Worm (Caenorhabditis elegans) whole organism, young adult: ENCODE measurements around the gene F28C6.9.

Experiments used
- B0019.2 ChIP-seq: fragments of 200-800 bp; sonication (Bioruptor generic); conservative IDR thresholded peaks from 2 replicates; pipeline ENCODE4 v1.3.6; 2022; ENCODE audit warnings: missing genetic modification reagents, missing genetic modification characterization, missing compliant biosample characterization
- B0035.1 ChIP-seq: sonication (generic microtip); optimal IDR thresholded peaks from 2 replicates; lab custom pipeline; 2016; ENCODE audit warnings: missing genetic modification characterization, mild to moderate bottlenecking, missing compliant biosample characterization, missing genotype, missing genetic modification reagents
- B0261.1 ChIP-seq: sonication (generic microtip); optimal IDR thresholded peaks from 2 replicates; lab custom pipeline; 2016; ENCODE audit warnings: mild to moderate bottlenecking, missing genetic modification characterization, moderate library complexity, missing compliant biosample characterization
- F23B12.7 ChIP-seq: sonication (generic microtip); optimal IDR thresholded peaks from 2 replicates; lab custom pipeline; 2017; ENCODE audit warnings: missing genetic modification characterization, mild to moderate bottlenecking, missing compliant biosample characterization, antibody characterized with exemption, moderate library complexity; ENCODE audit not compliant: insufficient read depth
- F52B5.7 ChIP-seq: sonication (generic microtip); optimal IDR thresholded peaks from 2 replicates; lab custom pipeline; 2016; ENCODE audit warnings: mild to moderate bottlenecking, missing genetic modification characterization, missing compliant biosample characterization
- F57A8.1 ChIP-seq: fragments of 200-800 bp; sonication (Bioruptor generic); optimal IDR thresholded peaks from 2 replicates; lab custom pipeline; 2018; ENCODE audit warnings: mild to moderate bottlenecking, missing genetic modification characterization, moderate library complexity, missing compliant biosample characterization
- K11D2.4 ChIP-seq: fragments of 200-800 bp; sonication (Bioruptor generic); IDR thresholded peaks from 2 replicates; pipeline ENCODE4 v1.3.6; 2022; ENCODE audit warnings: missing genetic modification reagents, missing genetic modification characterization, missing compliant biosample characterization
- T07F8.4 ChIP-seq: sonication (generic microtip); optimal IDR thresholded peaks from 2 replicates; lab custom pipeline; 2016; ENCODE audit warnings: mild to moderate bottlenecking, missing genetic modification characterization, moderate library complexity, missing compliant biosample characterization
- T26A5.8 ChIP-seq: sonication (generic microtip); optimal IDR thresholded peaks from 2 replicates; lab custom pipeline; 2016; ENCODE audit warnings: missing genetic modification characterization, missing compliant biosample characterization
- Y53G8AR.9 ChIP-seq: fragments of 200-800 bp; sonication (Bioruptor generic); conservative IDR thresholded peaks from 2 replicates; pipeline ENCODE4 v1.3.6; 2022; ENCODE audit warnings: missing genetic modification reagents, missing genetic modification characterization, missing compliant biosample characterization
- Y95B8A.8 ChIP-seq: fragments of 200-800 bp; sonication (Bioruptor generic); IDR thresholded peaks from 2 replicates; pipeline ENCODE4 v1.3.6; 2022; ENCODE audit warnings: missing genetic modification reagents, missing genetic modification characterization, missing compliant biosample characterization
- ama-1 ChIP-seq, 3 experiments: fragments of 150-350 bp in 1 of 3; sonication (generic microtip) in 2 of 3; optimal IDR thresholded peaks; 2 replicates each; lab custom pipeline; 2014 to 2018; ENCODE audit warnings: missing biosample characterization in 2 of 3, missing genetic modification characterization in 2 of 3, missing genetic modification reagents in 2 of 3
- atf-7 ChIP-seq: sonication (generic microtip); optimal IDR thresholded peaks from 2 replicates; lab custom pipeline; 2017; ENCODE audit warnings: mild to moderate bottlenecking, missing genetic modification characterization, missing compliant biosample characterization
- attf-3 ChIP-seq: fragments of 200-800 bp; sonication (Bioruptor generic); conservative IDR thresholded peaks from 2 replicates; pipeline ENCODE4 v1.3.6; 2022; ENCODE audit warnings: missing genetic modification reagents, missing genetic modification characterization, missing compliant biosample characterization
- attf-5 ChIP-seq: fragments of 200-800 bp; sonication (Bioruptor generic); optimal IDR thresholded peaks from 2 replicates; lab custom pipeline; 2018; ENCODE audit warnings: mild to moderate bottlenecking, missing genetic modification characterization, missing compliant biosample characterization
- cebp-1 ChIP-seq, 2 experiments: fragments of 200-800 bp in 1 of 2; sonication (Bioruptor generic) in 1 of 2; sonication (generic microtip) in 1 of 2; IDR thresholded peaks in 1 of 2; optimal IDR thresholded peaks in 1 of 2; 2 replicates each; pipeline versions ENCODE4 v1.3.6 to Lab custom; 2017 to 2022; ENCODE audit warnings: missing compliant biosample characterization in 2 of 2, missing genetic modification characterization in 2 of 2, mild to moderate bottlenecking in 1 of 2, missing genetic modification reagents in 1 of 2, moderate library complexity in 1 of 2
- cebp-2 ChIP-seq: fragments of 200-800 bp; sonication (Bioruptor generic); IDR thresholded peaks from 2 replicates; pipeline ENCODE4 v1.3.6; 2022; ENCODE audit warnings: missing genetic modification characterization, missing compliant biosample characterization
- ceh-100 ChIP-seq: fragments of 200-800 bp; sonication (Bioruptor generic); IDR thresholded peaks from 2 replicates; pipeline ENCODE4 v1.3.6; 2022; ENCODE audit warnings: missing genetic modification reagents, missing genetic modification characterization, missing compliant biosample characterization
- ceh-58 ChIP-seq: fragments of 200-800 bp; sonication (Bioruptor generic); IDR thresholded peaks from 2 replicates; pipeline ENCODE4 v1.3.6; 2022; ENCODE audit warnings: missing genetic modification characterization, missing compliant biosample characterization
- ceh-79 ChIP-seq: sonication (generic microtip); optimal IDR thresholded peaks from 2 replicates; lab custom pipeline; 2017; ENCODE audit warnings: mild to moderate bottlenecking, missing genetic modification characterization, missing compliant biosample characterization
- die-1 ChIP-seq: sonication (generic microtip); optimal IDR thresholded peaks from 2 replicates; lab custom pipeline; 2016; ENCODE audit warnings: missing genotype, mild to moderate bottlenecking, missing genetic modification characterization, missing compliant biosample characterization
- dpl-1 ChIP-seq: fragments of 150-350 bp; optimal IDR thresholded peaks from 2 replicates; lab custom pipeline; 2014; ENCODE audit warnings: missing biosample characterization, missing genetic modification reagents, missing genetic modification characterization
- hrde-1 ChIP-seq: sonication (generic microtip); optimal IDR thresholded peaks from 2 replicates; lab custom pipeline; 2016; ENCODE audit warnings: missing genetic modification characterization, mild to moderate bottlenecking, missing compliant biosample characterization, moderate library complexity, missing genotype, missing genetic modification reagents, borderline replicate concordance
- hsf-1 ChIP-seq: fragments of 200-800 bp; sonication (Bioruptor generic); IDR thresholded peaks from 2 replicates; pipeline ENCODE4 v1.3.6; 2022; ENCODE audit warnings: missing genetic modification reagents, missing genetic modification characterization, missing compliant biosample characterization
- let-607 ChIP-seq, 2 experiments: fragments of 200-800 bp in 1 of 2; sonication (Bioruptor generic) in 1 of 2; sonication (generic microtip) in 1 of 2; optimal IDR thresholded peaks; 2 replicates each; lab custom pipeline; 2016 to 2018; ENCODE audit warnings: mild to moderate bottlenecking in 2 of 2, missing compliant biosample characterization in 2 of 2, missing genetic modification characterization in 2 of 2, moderate library complexity in 2 of 2, missing genotype in 1 of 2
- lin-40 ChIP-seq: sonication (generic microtip); optimal IDR thresholded peaks from 2 replicates; lab custom pipeline; 2016; ENCODE audit warnings: missing genetic modification characterization, mild to moderate bottlenecking, missing compliant biosample characterization, missing genotype, missing genetic modification reagents
- lir-1 ChIP-seq: fragments of 200-800 bp; sonication (Bioruptor generic); conservative IDR thresholded peaks from 2 replicates; pipeline ENCODE4 v1.3.6; 2022; ENCODE audit warnings: missing genetic modification reagents, missing genetic modification characterization, missing compliant biosample characterization
- lsl-1 ChIP-seq: fragments of 200-800 bp; sonication (Bioruptor generic); optimal IDR thresholded peaks from 2 replicates; lab custom pipeline; 2018; ENCODE audit warnings: mild to moderate bottlenecking, missing genetic modification characterization, moderate library complexity, missing compliant biosample characterization
- madf-10 ChIP-seq: sonication (generic microtip); optimal IDR thresholded peaks from 2 replicates; lab custom pipeline; 2016; ENCODE audit warnings: mild to moderate bottlenecking, missing genetic modification characterization, missing compliant biosample characterization
- mcd-1 ChIP-seq: fragments of 200-800 bp; sonication (Bioruptor generic); IDR thresholded peaks from 2 replicates; pipeline ENCODE4 v1.3.6; 2022; ENCODE audit warnings: missing genetic modification reagents, missing genetic modification characterization, missing compliant biosample characterization
- mes-4 ChIP-seq: sonication (generic microtip); optimal IDR thresholded peaks from 2 replicates; lab custom pipeline; 2016; ENCODE audit warnings: missing genotype, missing genetic modification characterization, missing compliant biosample characterization
- nfya-1 ChIP-seq: sonication (generic microtip); optimal IDR thresholded peaks from 2 replicates; lab custom pipeline; 2017; ENCODE audit warnings: antibody characterized with exemption, missing compliant biosample characterization, missing genetic modification characterization, borderline replicate concordance; ENCODE audit not compliant: insufficient read depth
- nfya-2 ChIP-seq: fragments of 200-800 bp; sonication (Bioruptor generic); IDR thresholded peaks from 2 replicates; pipeline ENCODE4 v1.3.6; 2022; ENCODE audit warnings: missing genetic modification reagents, missing genetic modification characterization, missing compliant biosample characterization
- nfyb-1 ChIP-seq: fragments of 200-800 bp; sonication (Bioruptor generic); IDR thresholded peaks from 2 replicates; pipeline ENCODE4 v1.3.6; 2022; ENCODE audit warnings: missing genetic modification reagents, missing genetic modification characterization, missing compliant biosample characterization
- nhr-27 ChIP-seq: fragments of 200-800 bp; sonication (Bioruptor generic); optimal IDR thresholded peaks from 2 replicates; lab custom pipeline; 2018; ENCODE audit warnings: mild to moderate bottlenecking, missing genetic modification characterization, moderate library complexity, missing compliant biosample characterization
- nhr-90 ChIP-seq: sonication (generic microtip); optimal IDR thresholded peaks from 2 replicates; lab custom pipeline; 2016; ENCODE audit warnings: missing genotype, mild to moderate bottlenecking, missing genetic modification characterization, missing compliant biosample characterization
- rcor-1 ChIP-seq: fragments of 200-800 bp; sonication (Bioruptor generic); IDR thresholded peaks from 2 replicates; pipeline ENCODE4 v1.3.6; 2022; ENCODE audit warnings: missing genetic modification reagents, missing genetic modification characterization, missing compliant biosample characterization
- snpc-3.4 ChIP-seq: sonication (generic microtip); optimal IDR thresholded peaks from 2 replicates; lab custom pipeline; 2017; ENCODE audit warnings: missing genetic modification characterization, mild to moderate bottlenecking, missing compliant biosample characterization, antibody characterized with exemption, moderate library complexity, missing genotype, missing genetic modification reagents
- snpc-4 ChIP-seq, 5 experiments: fragments of 150-350 bp in 1 of 5; sonication (generic microtip) in 4 of 5; optimal IDR thresholded peaks; 2 replicates each; lab custom pipeline; 2014 to 2018; ENCODE audit warnings: missing genetic modification characterization in 5 of 5, missing biosample characterization in 3 of 5, antibody characterized with exemption in 2 of 5, mild to moderate bottlenecking in 2 of 5, missing compliant biosample characterization in 2 of 5, missing genotype in 2 of 5, moderate library complexity in 2 of 5, missing genetic modification reagents in 1 of 5
- sptf-2 ChIP-seq: fragments of 200-800 bp; sonication (Bioruptor generic); optimal IDR thresholded peaks from 2 replicates; lab custom pipeline; 2018; ENCODE audit warnings: mild to moderate bottlenecking, missing genetic modification characterization, missing compliant biosample characterization
- zim-3 ChIP-seq: sonication (generic microtip); optimal IDR thresholded peaks from 2 replicates; lab custom pipeline; 2017; ENCODE audit warnings: mild to moderate bottlenecking, missing genetic modification characterization, moderate library complexity, missing compliant biosample characterization
- ztf-18 ChIP-seq: sonication (generic microtip); optimal IDR thresholded peaks from 2 replicates; lab custom pipeline; 2016; ENCODE audit warnings: missing genotype, mild to moderate bottlenecking, missing genetic modification characterization, missing compliant biosample characterization
- ztf-25 ChIP-seq: fragments of 200-800 bp; sonication (Bioruptor generic); IDR thresholded peaks from 2 replicates; pipeline ENCODE4 v1.3.6; 2022; ENCODE audit warnings: missing genetic modification reagents, missing genetic modification characterization, missing compliant biosample characterization
- ztf-26 ChIP-seq: sonication (generic microtip); optimal IDR thresholded peaks from 2 replicates; lab custom pipeline; 2017; ENCODE audit warnings: missing genetic modification characterization, missing compliant biosample characterization

The F28C6.9 gene

DNA sequence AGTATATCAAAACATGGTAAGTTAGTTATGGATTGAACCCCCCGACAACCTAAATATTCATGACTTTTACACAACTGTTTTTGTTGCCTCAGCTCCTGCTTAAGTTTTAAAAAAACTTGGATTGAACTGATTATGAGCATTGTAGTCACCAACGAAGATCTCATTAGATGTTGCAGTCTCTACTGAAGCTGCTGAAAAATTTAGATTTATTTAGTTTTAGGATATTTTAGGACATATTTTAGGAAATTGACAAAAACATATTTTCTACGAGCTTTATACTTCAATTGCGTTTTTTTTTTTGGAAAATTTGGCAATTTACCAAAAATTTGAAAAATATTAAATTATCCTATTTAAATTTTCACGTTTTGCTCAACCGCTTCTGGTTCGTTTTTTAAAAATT lies 48.0 kb downstream of the F28C6.9 start, which contains the start of gene F54C9.14:
TSS of gene F54C9.14 (plus strand) at position 301 of the 400 bp plus-strand sequence.
- TF ChIP-seq B0261.1 (tag; lab: Kevin White, UChicago) (no peak), cebp-1 (GFP tag; IDR thresholded peaks at IDR 0.05; lab: Robert Waterston, UW) (no peak), cebp-1 (tag; optimal IDR thresholded peaks at IDR 0.05; lab: Kevin White, UChicago) (no peak), nfyb-1 (no peak), F52B5.7 (tag; lab: Kevin White, UChicago) (no peak), snpc-4 (GFP tag; optimal IDR thresholded peaks at IDR 0.05; lab: Kevin White, UChicago) (no peak), snpc-4 (tag; optimal IDR thresholded peaks at IDR 0.05; lab: Kevin White, UChicago) (no peak), Y95B8A.8 (GFP tag; lab: Robert Waterston, UW) (no peak), F23B12.7 (tag; lab: Kevin White, UChicago) (no peak), nhr-90 (tag; lab: Kevin White, UChicago) (no peak), ztf-18 (tag; lab: Kevin White, UChicago) (no peak)

DNA sequence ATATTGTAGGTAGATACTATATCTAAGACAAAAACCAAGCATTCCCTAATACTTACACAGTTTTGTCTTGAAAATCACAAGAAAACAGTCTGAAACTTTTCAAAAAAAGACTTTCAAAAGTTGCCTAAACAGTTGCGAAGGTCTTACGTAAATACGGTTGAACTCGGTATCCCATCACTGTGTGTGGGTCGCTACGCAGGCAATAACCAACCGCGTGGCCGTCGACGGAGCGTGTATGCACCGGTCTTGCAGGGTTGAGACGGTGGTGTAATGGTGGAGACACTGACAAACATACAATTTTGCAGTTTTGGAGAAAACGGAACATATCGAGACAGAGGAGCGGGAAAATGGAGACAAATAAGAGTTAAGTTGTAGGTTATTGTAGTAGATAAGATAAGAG lies 48.8 kb downstream of the F28C6.9 start, which contains the start of gene iff-2:
TSS of gene iff-2 (minus strand) at position 141 of the 400 bp plus-strand sequence.
- TF ChIP-seq B0261.1 (tag; lab: Kevin White, UChicago), result peak; percentile 38
- TF ChIP-seq madf-10, result peak; percentile 95
- TF ChIP-seq snpc-3.4 (tag; lab: Kevin White, UChicago), result peak; percentile 18
- TF ChIP-seq nfya-1 (tag; lab: Kevin White, UChicago), result no peak
- peak; percentile 65 for TF ChIP-seq T07F8.4 (tag; lab: Kevin White, UChicago)
- TF ChIP-seq sptf-2 (GFP tag; lab: Kevin White, UChicago), result no peak
- peak; percentile 100 for TF ChIP-seq attf-5 (GFP tag; lab: Kevin White, UChicago)
- TF ChIP-seq hsf-1 (GFP tag; lab: Robert Waterston, UW), result 0 out of 2 replicates have a peak, but pooled peaks have one; percentile 53
- peak; percentile 85 for TF ChIP-seq attf-3 (GFP tag; lab: Robert Waterston, UW)
- TF ChIP-seq ceh-58 (GFP tag; lab: Robert Waterston, UW), result no peak
- TF ChIP-seq ceh-100 (GFP tag; lab: Robert Waterston, UW), result peak; percentile 89
- TF ChIP-seq T26A5.8 (tag; lab: Kevin White, UChicago), result no peak
- peak; percentile 100 for TF ChIP-seq mcd-1 (GFP tag; lab: Robert Waterston, UW)
- no peak for TF ChIP-seq nfya-2 (GFP tag; lab: Robert Waterston, UW)
- peak; percentile 97 for TF ChIP-seq lir-1 (GFP tag; lab: Robert Waterston, UW)
- TF ChIP-seq hrde-1 (tag; lab: Kevin White, UChicago), result no peak
- peak; percentile 68 for TF ChIP-seq ama-1 (optimal IDR thresholded peaks at IDR 0.05; lab: Kevin White, UChicago)
- no peak for TF ChIP-seq ama-1 (GFP tag; optimal IDR thresholded peaks at IDR 0.05; lab: Kevin White, UChicago)
- TF ChIP-seq B0035.1 (tag; lab: Kevin White, UChicago), result peak; percentile 78
- TF ChIP-seq F57A8.1, result peak; percentile 16
- TF ChIP-seq dpl-1 (GFP tag; lab: Kevin White, UChicago), result peak; percentile 73
- peak; percentile 98 for TF ChIP-seq ztf-26
- peak; percentile 95 for TF ChIP-seq atf-7 (tag; lab: Kevin White, UChicago)
- TF ChIP-seq lsl-1, result no peak
- 0 out of 2 replicates have a peak, but pooled peaks have one; percentile 51 for TF ChIP-seq cebp-2 (GFP tag; lab: Robert Waterston, UW)
- peak; percentile 99 for TF ChIP-seq let-607 (tag; optimal IDR thresholded peaks at IDR 0.05; lab: Kevin White, UChicago)
- no peak for TF ChIP-seq mes-4 (tag; lab: Kevin White, UChicago)
- TF ChIP-seq ztf-25 (GFP tag; lab: Robert Waterston, UW), result 0 out of 2 replicates have a peak, but pooled peaks have one; percentile 9
- TF ChIP-seq lin-40, result peak; percentile 98
- peak; percentile 97 for TF ChIP-seq K11D2.4 (GFP tag; lab: Robert Waterston, UW)
- TF ChIP-seq B0019.2 (GFP tag; lab: Robert Waterston, UW), result no peak
- no peak for TF ChIP-seq ceh-79 (tag; lab: Kevin White, UChicago)
- TF ChIP-seq Y53G8AR.9 (GFP tag; lab: Robert Waterston, UW), result peak; percentile 98
- peak; percentile 64 for TF ChIP-seq zim-3 (tag; lab: Kevin White, UChicago)
- peak; percentile 62 for TF ChIP-seq nhr-27 (tag; lab: Kevin White, UChicago)
- TF ChIP-seq die-1 (tag; lab: Kevin White, UChicago), result peak; percentile 66
- peak; percentile 92 for TF ChIP-seq rcor-1 (GFP tag; lab: Robert Waterston, UW)
